Worm (Caenorhabditis elegans) whole organism, L4 larva: ENCODE data around the gene Y22D7AL.10.

ENCODE experiments used
- F44E2.7 ChIP-seq: fragments of 200-800 bp; sonication (Bioruptor generic); IDR thresholded peaks from 2 replicates; pipeline ENCODE4 v2.1.2; 2022; ENCODE audit warnings: missing genetic modification characterization, missing compliant biosample characterization
- T26A8.4 ChIP-seq: fragments of 200-800 bp; sonication (Bioruptor generic); IDR thresholded peaks from 2 replicates; pipeline ENCODE4 v1.3.6; 2022; ENCODE audit warnings: missing genetic modification characterization, missing compliant biosample characterization
- Y105C5A.15 ChIP-seq: fragments of 200-800 bp; sonication (Bioruptor generic); IDR thresholded peaks from 2 replicates; pipeline ENCODE4 v1.3.6; 2022; ENCODE audit warnings: missing genetic modification characterization, missing compliant biosample characterization
- Y48G9A.11 ChIP-seq: fragments of 200-800 bp; sonication (Bioruptor generic); IDR thresholded peaks from 2 replicates; pipeline ENCODE4 v1.3.6; 2022; ENCODE audit warnings: missing genetic modification reagents, missing genetic modification characterization, missing compliant biosample characterization
- Y5F2A.4 ChIP-seq: fragments of 200-800 bp; sonication (Bioruptor generic); optimal IDR thresholded peaks from 2 replicates; lab custom pipeline; 2018; ENCODE audit warnings: mild to moderate bottlenecking, missing genetic modification characterization, missing compliant biosample characterization
- aly-2 ChIP-seq: sonication (generic microtip); optimal IDR thresholded peaks from 2 replicates; lab custom pipeline; 2018; ENCODE audit warnings: missing biosample characterization, missing genetic modification characterization
- ama-1 ChIP-seq: fragments of 150-350 bp; optimal IDR thresholded peaks from 2 replicates; lab custom pipeline; 2014; ENCODE audit warnings: inconsistent platforms, mixed read lengths
- attf-4 ChIP-seq: sonication (generic microtip); optimal IDR thresholded peaks from 3 replicates; lab custom pipeline; 2017; ENCODE audit warnings: missing biosample characterization, missing genetic modification characterization
- ceh-28 ChIP-seq: fragments of 150-350 bp; optimal IDR thresholded peaks from 2 replicates; lab custom pipeline; 2014; ENCODE audit warnings: missing biosample characterization, missing genetic modification reagents, missing genetic modification characterization
- ceh-44 ChIP-seq: fragments of 200-800 bp; sonication (Bioruptor generic); IDR thresholded peaks from 2 replicates; pipeline ENCODE4 v1.3.6; 2022; ENCODE audit warnings: missing genetic modification reagents, missing genetic modification characterization, missing compliant biosample characterization
- ceh-62 ChIP-seq: sonication (generic microtip); optimal IDR thresholded peaks from 2 replicates; lab custom pipeline; 2017; ENCODE audit warnings: missing biosample characterization, missing genetic modification characterization
- ceh-82 ChIP-seq: sonication (generic microtip); optimal IDR thresholded peaks from 2 replicates; lab custom pipeline; 2017; ENCODE audit warnings: missing biosample characterization, missing genetic modification characterization
- ces-1 ChIP-seq: fragments of 150-350 bp; sonication (generic microtip); optimal IDR thresholded peaks from 4 replicates; lab custom pipeline; 2014; ENCODE audit warnings: missing biosample characterization, missing genetic modification reagents, missing genetic modification characterization
- cey-2 ChIP-seq: sonication (generic microtip); optimal IDR thresholded peaks from 3 replicates; lab custom pipeline; 2017; ENCODE audit warnings: missing genetic modification characterization, mild to moderate bottlenecking, missing compliant biosample characterization, antibody characterized with exemption, borderline replicate concordance; ENCODE audit not compliant: insufficient read depth
- daf-12 ChIP-seq: fragments of 150-350 bp; optimal IDR thresholded peaks from 2 replicates; lab custom pipeline; 2014; ENCODE audit warnings: missing biosample characterization, missing genetic modification reagents, missing genetic modification characterization
- daf-16 ChIP-seq, 3 experiments: sonication (generic microtip); optimal IDR thresholded peaks; 2 replicates each; lab custom pipeline; 2016 to 2017; ENCODE audit warnings: missing genetic modification characterization in 3 of 3, missing genetic modification reagents in 3 of 3, mild to moderate bottlenecking in 2 of 3, missing compliant biosample characterization in 2 of 3, missing biosample characterization in 1 of 3, moderate library complexity in 1 of 3
- dmd-6 ChIP-seq: fragments of 200-800 bp; sonication (Bioruptor generic); IDR thresholded peaks from 2 replicates; pipeline ENCODE4 v1.3.6; 2022; ENCODE audit warnings: missing genetic modification reagents, missing genetic modification characterization, missing compliant biosample characterization
- dmd-9 ChIP-seq: fragments of 200-800 bp; sonication (Bioruptor generic); IDR thresholded peaks from 2 replicates; pipeline ENCODE4 v1.3.6; 2022; ENCODE audit warnings: missing genetic modification reagents, missing genetic modification characterization, missing compliant biosample characterization
- duxl-1 ChIP-seq: sonication (generic microtip); optimal IDR thresholded peaks from 2 replicates; lab custom pipeline; 2016; ENCODE audit warnings: mild to moderate bottlenecking, missing genetic modification characterization, moderate library complexity, missing compliant biosample characterization; ENCODE audit not compliant: poor library complexity
- dve-1 ChIP-seq: sonication (generic microtip); optimal IDR thresholded peaks from 2 replicates; lab custom pipeline; 2017; ENCODE audit warnings: antibody characterized with exemption, mild to moderate bottlenecking, missing genetic modification characterization, missing compliant biosample characterization; ENCODE audit not compliant: insufficient read depth
- fos-1 ChIP-seq: fragments of 150-350 bp; optimal IDR thresholded peaks from 2 replicates; lab custom pipeline; 2014; ENCODE audit warnings: missing biosample characterization, missing genetic modification characterization
- gei-8 ChIP-seq: fragments of 200-800 bp; sonication (Bioruptor generic); optimal IDR thresholded peaks from 2 replicates; lab custom pipeline; 2018; ENCODE audit warnings: mild to moderate bottlenecking, missing genetic modification characterization, missing compliant biosample characterization
- hif-1 ChIP-seq, 2 experiments: sonication (generic microtip); optimal IDR thresholded peaks; 2 replicates each; lab custom pipeline; 2016 to 2017; ENCODE audit warnings: missing compliant biosample characterization in 2 of 2, missing genetic modification characterization in 2 of 2, missing genetic modification reagents in 2 of 2, missing genotype in 2 of 2, mild to moderate bottlenecking in 1 of 2
- hlh-11 ChIP-seq: fragments of 200-800 bp; sonication (Bioruptor generic); optimal IDR thresholded peaks from 2 replicates; lab custom pipeline; 2018; ENCODE audit warnings: mild to moderate bottlenecking, missing genetic modification characterization, missing compliant biosample characterization
- hmg-1.1 ChIP-seq: fragments of 200-800 bp; sonication (Bioruptor generic); IDR thresholded peaks from 2 replicates; pipeline ENCODE4 v1.3.6; 2022; ENCODE audit warnings: missing genetic modification reagents, missing genetic modification characterization, missing compliant biosample characterization
- lin-29 ChIP-seq: fragments of 200-800 bp; sonication (Bioruptor generic); IDR thresholded peaks from 2 replicates; pipeline ENCODE4 v1.3.6; 2022; ENCODE audit warnings: missing genetic modification reagents, missing genetic modification characterization, missing compliant biosample characterization
- lin-39 ChIP-seq: fragments of 150-350 bp; optimal IDR thresholded peaks from 2 replicates; lab custom pipeline; 2014; ENCODE audit warnings: missing biosample characterization, missing genetic modification reagents, missing genetic modification characterization
- lsy-2 ChIP-seq, 2 experiments: fragments of 150-350 bp in 1 of 2; sonication (generic microtip) in 1 of 2; optimal IDR thresholded peaks; 2 replicates each; lab custom pipeline; 2014 to 2017; ENCODE audit warnings: missing biosample characterization in 2 of 2, missing genetic modification characterization in 2 of 2
- madf-5 ChIP-seq, 2 experiments: fragments of 200-800 bp; sonication (Bioruptor generic); IDR thresholded peaks; 2 replicates each; pipeline ENCODE4 v1.3.6; 2022; ENCODE audit warnings: missing compliant biosample characterization in 2 of 2, missing genetic modification characterization in 2 of 2
- madf-9 ChIP-seq: fragments of 200-800 bp; sonication (Bioruptor generic); conservative IDR thresholded peaks from 2 replicates; pipeline ENCODE4 v1.3.6; 2022; ENCODE audit warnings: missing genetic modification reagents, missing genetic modification characterization, missing compliant biosample characterization
- mdt-29 ChIP-seq: fragments of 200-800 bp; sonication (Bioruptor generic); IDR thresholded peaks from 2 replicates; pipeline ENCODE4 v1.3.6; 2022; ENCODE audit warnings: missing genetic modification reagents, missing genetic modification characterization, missing compliant biosample characterization
- nhr-11 ChIP-seq: fragments of 150-350 bp; optimal IDR thresholded peaks from 2 replicates; lab custom pipeline; 2014; ENCODE audit warnings: missing biosample characterization, missing genetic modification characterization
- nhr-237 ChIP-seq: sonication (generic microtip); optimal IDR thresholded peaks from 2 replicates; lab custom pipeline; 2017; ENCODE audit warnings: missing biosample characterization, missing genetic modification characterization
- nhr-25 ChIP-seq: sonication (generic microtip); optimal IDR thresholded peaks from 2 replicates; lab custom pipeline; 2017; ENCODE audit warnings: missing genetic modification characterization, mild to moderate bottlenecking, missing compliant biosample characterization, antibody characterized with exemption, moderate library complexity, borderline replicate concordance; ENCODE audit not compliant: insufficient read depth
- nhr-28 ChIP-seq: fragments of 150-350 bp; optimal IDR thresholded peaks from 2 replicates; lab custom pipeline; 2014; ENCODE audit warnings: missing biosample characterization, missing genetic modification characterization
- nhr-41 ChIP-seq: fragments of 200-800 bp; sonication (Bioruptor generic); IDR thresholded peaks from 2 replicates; pipeline ENCODE4 v1.3.6; 2022; ENCODE audit warnings: missing genetic modification reagents, missing genetic modification characterization, missing compliant biosample characterization
- nhr-6 ChIP-seq: fragments of 150-350 bp; optimal IDR thresholded peaks from 2 replicates; lab custom pipeline; 2014; ENCODE audit warnings: missing biosample characterization, missing genetic modification characterization
- nhr-76 ChIP-seq: fragments of 150-350 bp; optimal IDR thresholded peaks from 2 replicates; lab custom pipeline; 2014; ENCODE audit warnings: missing biosample characterization, missing genetic modification characterization
- pha-4 ChIP-seq, 2 experiments: fragments of 150-350 bp in 1 of 2; fragments of 200-800 bp in 1 of 2; sonication (Bioruptor generic) in 1 of 2; IDR thresholded peaks in 1 of 2; optimal IDR thresholded peaks in 1 of 2; 2 replicates each; pipeline versions ENCODE4 v1.3.6 to Lab custom; 2014 to 2022; ENCODE audit warnings: missing genetic modification characterization in 2 of 2, missing genetic modification reagents in 2 of 2, missing biosample characterization in 1 of 2, missing compliant biosample characterization in 1 of 2
- php-3 ChIP-seq: fragments of 200-800 bp; sonication (Bioruptor generic); IDR thresholded peaks from 2 replicates; pipeline ENCODE4 v1.3.6; 2022; ENCODE audit warnings: missing genetic modification reagents, missing genetic modification characterization, missing compliant biosample characterization
- rbr-2 ChIP-seq: sonication (generic microtip); optimal IDR thresholded peaks from 2 replicates; lab custom pipeline; 2016; ENCODE audit warnings: missing genotype, missing genetic modification characterization, missing compliant biosample characterization
- spr-1 ChIP-seq: sonication (generic microtip); optimal IDR thresholded peaks from 2 replicates; lab custom pipeline; 2016; ENCODE audit warnings: mild to moderate bottlenecking, missing genetic modification characterization, missing compliant biosample characterization
- tag-97 ChIP-seq: fragments of 200-800 bp; sonication (Bioruptor generic); IDR thresholded peaks from 2 replicates; pipeline ENCODE4 v1.3.6; 2022; ENCODE audit warnings: missing genetic modification characterization, missing compliant biosample characterization
- tra-1 ChIP-seq: fragments of 200-800 bp; sonication (Bioruptor generic); IDR thresholded peaks from 2 replicates; pipeline ENCODE4 v1.3.6; 2022; ENCODE audit warnings: missing genetic modification reagents, missing genetic modification characterization, missing compliant biosample characterization
- unc-130 ChIP-seq: sonication (generic microtip); optimal IDR thresholded peaks from 2 replicates; lab custom pipeline; 2016; ENCODE audit warnings: missing genetic modification reagents, missing genetic modification characterization, missing compliant biosample characterization
- vab-7 ChIP-seq: fragments of 200-800 bp; sonication (Bioruptor generic); IDR thresholded peaks from 2 replicates; pipeline ENCODE4 v1.3.6; 2022; ENCODE audit warnings: missing genetic modification reagents, missing genetic modification characterization, missing compliant biosample characterization
- zag-1 ChIP-seq: fragments of 150-350 bp; optimal IDR thresholded peaks from 2 replicates; lab custom pipeline; 2014; ENCODE audit warnings: missing biosample characterization, missing genetic modification characterization
- zip-2 ChIP-seq: fragments of 150-350 bp; optimal IDR thresholded peaks from 2 replicates; lab custom pipeline; 2014; ENCODE audit warnings: missing biosample characterization, missing genetic modification characterization
- ztf-7 ChIP-seq: fragments of 150-350 bp; optimal IDR thresholded peaks from 2 replicates; lab custom pipeline; 2014; ENCODE audit warnings: missing biosample characterization, missing genetic modification characterization

Gene Y22D7AL.10

ce11 chrIII:1600670-1601194, 18.0 kb downstream of the Y22D7AL.10 start, which contains the start of gene sms-3:
Gene sms-3 (minus strand): TSS chrIII:1601144.
- 0 out of 2 replicates have a peak, but pooled peaks have one; percentile 23 for TF ChIP-seq hmg-1.1 (GFP tag; lab: Robert Waterston, UW)
- no peak for TF ChIP-seq gei-8 (GFP tag; lab: Kevin White, UChicago)
- TF ChIP-seq vab-7: peak; percentile 68
- peak; percentile 87; the same call in 1 of the 2 replicates for TF ChIP-seq F44E2.7 (GFP tag; lab: Robert Waterston, UW)
- TF ChIP-seq dmd-9 (GFP tag; lab: Robert Waterston, UW): peak; percentile 23; the same call in 1 of the 2 replicates
- no peak for TF ChIP-seq Y5F2A.4
- TF ChIP-seq nhr-28: no peak
- peak; percentile 79; the same call in 1 of the 2 replicates for TF ChIP-seq Y105C5A.15
- no peak for TF ChIP-seq lin-39 (tag; lab: Kevin White, UChicago)
- TF ChIP-seq unc-130 (GFP tag; lab: Kevin White, UChicago): peak; percentile 79
- TF ChIP-seq ceh-28 (tag; lab: Kevin White, UChicago): no peak
- no peak for TF ChIP-seq hlh-11 (tag; lab: Kevin White, UChicago)
- no peak for TF ChIP-seq nhr-237 (tag; lab: Kevin White, UChicago)
- peak in 1 of 2 experiments; percentile 94; a peak in 2 of 4 replicates for TF ChIP-seq madf-5 (GFP tag; IDR thresholded peaks at IDR 0.05; lab: Robert Waterston, UW)
- TF ChIP-seq dmd-6 (GFP tag; lab: Robert Waterston, UW): peak; percentile 41
- TF ChIP-seq attf-4: no peak
- peak in 1 of 2 experiments; percentile 6 for TF ChIP-seq hif-1 (tag; optimal IDR thresholded peaks at IDR 0.05; lab: Kevin White, UChicago)
- TF ChIP-seq aly-2 (tag; lab: Kevin White, UChicago): no peak
- no peak for TF ChIP-seq mdt-29 (GFP tag; lab: Robert Waterston, UW)
- TF ChIP-seq zip-2 (tag; lab: Kevin White, UChicago): no peak
- peak; percentile 61 for TF ChIP-seq duxl-1 (tag; lab: Kevin White, UChicago)
- no peak for TF ChIP-seq nhr-6
- no peak for TF ChIP-seq ces-1 (GFP tag; lab: Kevin White, UChicago)
- TF ChIP-seq dve-1 (tag; lab: Kevin White, UChicago): no peak
- TF ChIP-seq zag-1: no peak
- no peak for TF ChIP-seq lin-29 (GFP tag; lab: Robert Waterston, UW)
- no peak for TF ChIP-seq fos-1 (tag; lab: Kevin White, UChicago)
- peak; percentile 29 for TF ChIP-seq spr-1 (tag; lab: Kevin White, UChicago)
- no peak for TF ChIP-seq nhr-76
- peak; percentile 79; the same call in 1 of the 2 replicates for TF ChIP-seq tra-1 (GFP tag; lab: Robert Waterston, UW)
- peak in 1 of 2 experiments; percentile 48 for TF ChIP-seq daf-16 (GFP tag; optimal IDR thresholded peaks at IDR 0.05; lab: Kevin White, UChicago)
- peak; percentile 44 for TF ChIP-seq daf-16 (tag; optimal IDR thresholded peaks at IDR 0.05; lab: Kevin White, UChicago)
- peak; percentile 66; the same call in 1 of the 2 replicates for TF ChIP-seq nhr-41 (GFP tag; lab: Robert Waterston, UW)
- TF ChIP-seq tag-97 (GFP tag; lab: Robert Waterston, UW): no peak
- TF ChIP-seq ceh-82 (tag; lab: Kevin White, UChicago): no peak
- TF ChIP-seq rbr-2: no peak
- TF ChIP-seq ceh-44 (GFP tag; lab: Robert Waterston, UW): 0 out of 2 replicates have a peak, but pooled peaks have one; percentile 9
- peak; percentile 43; the same call in 1 of the 2 replicates for TF ChIP-seq madf-9 (GFP tag; lab: Robert Waterston, UW)
- TF ChIP-seq nhr-11: no peak
- 0 out of 2 replicates have a peak, but pooled peaks have one; percentile 17 for TF ChIP-seq T26A8.4 (GFP tag; lab: Robert Waterston, UW)
- no peak for TF ChIP-seq ama-1
- TF ChIP-seq ztf-7 (tag; lab: Kevin White, UChicago): no peak
- peak in 1 of 2 experiments; percentile 47 for TF ChIP-seq lsy-2 (tag; optimal IDR thresholded peaks at IDR 0.05; lab: Kevin White, UChicago)
- TF ChIP-seq ceh-62 (tag; lab: Kevin White, UChicago): no peak
- TF ChIP-seq nhr-25 (tag; lab: Kevin White, UChicago): no peak
- TF ChIP-seq php-3 (GFP tag; lab: Robert Waterston, UW): no peak
- TF ChIP-seq Y48G9A.11: peak; percentile 83
- TF ChIP-seq pha-4 (GFP tag; IDR thresholded peaks at IDR 0.05; lab: Robert Waterston, UW): peak; percentile 81
- no peak for TF ChIP-seq pha-4 (tag; optimal IDR thresholded peaks at IDR 0.05; lab: Kevin White, UChicago)
- TF ChIP-seq cey-2: no peak
- no peak for TF ChIP-seq daf-12 (tag; lab: Kevin White, UChicago)
